Fruit fly (Drosophila melanogaster) whole organism, embryonic: ENCODE measurements around the gene Lim3.
A peak's percentile ranks its signal among the peaks of the same experiment; 100 is the strongest.

Source experiments
- Atf6 ChIP-seq: fragments of 200-800 bp; sonication (Bioruptor generic); IDR thresholded peaks from 2 replicates; pipeline ENCODE4 v1.3.6; 2022; ENCODE audit warnings: missing biosample characterization, missing genetic modification characterization
- Awh ChIP-seq: fragments of 200-800 bp; sonication (Bioruptor generic); IDR thresholded peaks from 2 replicates; pipeline ENCODE4, ENCODE4 v1.3.6; 2022; ENCODE audit warnings: missing biosample characterization, missing genetic modification characterization
- CG11696 ChIP-seq: fragments of 200-800 bp; sonication (Bioruptor generic); IDR thresholded peaks from 2 replicates; pipeline ENCODE4 v1.3.6; 2022; ENCODE audit warnings: missing biosample characterization, missing genetic modification characterization
- CG12299 ChIP-seq: fragments of 200-800 bp; sonication (Bioruptor generic); optimal IDR thresholded peaks from 2 replicates; lab custom pipeline; 2018; ENCODE audit warnings: missing biosample characterization, mild to moderate bottlenecking, missing genetic modification characterization
- CG1233 ChIP-seq: fragments of 200-800 bp; sonication (Bioruptor generic); optimal IDR thresholded peaks from 4 replicates; lab custom pipeline; 2018; ENCODE audit warnings: missing biosample characterization, mild to moderate bottlenecking, missing genetic modification characterization
- CG1529 ChIP-seq: fragments of 200-800 bp; sonication (Bioruptor generic); optimal IDR thresholded peaks from 3 replicates; lab custom pipeline; 2018; ENCODE audit warnings: missing biosample characterization, missing genetic modification characterization
- CG18262 ChIP-seq: fragments of 200-800 bp; optimal IDR thresholded peaks from 3 replicates; lab custom pipeline; 2019; ENCODE audit warnings: missing biosample characterization, mild to moderate bottlenecking, missing genetic modification characterization, moderate library complexity
- CG2875 ChIP-seq: fragments of 200-800 bp; sonication (Bioruptor generic); optimal IDR thresholded peaks from 2 replicates; lab custom pipeline; 2017; ENCODE audit warnings: missing biosample characterization, mild to moderate bottlenecking, missing genetic modification characterization, missing genetic modification reagents
- CG2889 ChIP-seq: fragments of 200-800 bp; sonication (Bioruptor generic); IDR thresholded peaks from 3 replicates; pipeline ENCODE4 v1.3.6; 2022; ENCODE audit warnings: missing biosample characterization, missing genetic modification characterization
- CG3065 ChIP-seq: fragments of 200-800 bp; sonication (Bioruptor generic); optimal IDR thresholded peaks from 2 replicates; lab custom pipeline; 2016; ENCODE audit warnings: missing biosample characterization, missing genetic modification characterization
- CG3163 ChIP-seq: fragments of 200-800 bp; sonication (Bioruptor generic); optimal IDR thresholded peaks from 3 replicates; lab custom pipeline; 2016; ENCODE audit warnings: missing biosample characterization, missing genetic modification characterization
- CG3281 ChIP-seq: fragments of 200-800 bp; sonication (Bioruptor generic); optimal IDR thresholded peaks from 3 replicates; lab custom pipeline; 2017; ENCODE audit warnings: missing biosample characterization, mild to moderate bottlenecking, missing genetic modification characterization
- CG34376 ChIP-seq: fragments of 200-800 bp; sonication (Bioruptor generic); optimal IDR thresholded peaks from 2 replicates; lab custom pipeline; 2018; ENCODE audit warnings: missing biosample characterization, mild to moderate bottlenecking, missing genetic modification characterization
- CG3726 ChIP-seq: fragments of 200-800 bp; sonication (Bioruptor generic); IDR thresholded peaks from 3 replicates; pipeline ENCODE4, ENCODE4 v1.3.6; 2022; ENCODE audit warnings: missing biosample characterization, missing genetic modification characterization
- CG4328 ChIP-seq: fragments of 200-800 bp; sonication (Bioruptor generic); optimal IDR thresholded peaks from 3 replicates; lab custom pipeline; 2017; ENCODE audit warnings: missing biosample characterization, missing genetic modification reagents, missing genetic modification characterization
- CG4424 ChIP-seq: fragments of 200-800 bp; sonication (Bioruptor generic); optimal IDR thresholded peaks from 3 replicates; lab custom pipeline; 2016; ENCODE audit warnings: missing biosample characterization, missing genetic modification characterization
- CG4730 ChIP-seq: fragments of 200-800 bp; sonication (Bioruptor generic); IDR thresholded peaks from 2 replicates; pipeline ENCODE4 v1.3.6; 2022; ENCODE audit warnings: missing biosample characterization, missing genetic modification characterization
- CG6272 ChIP-seq: fragments of 200-800 bp; sonication (Bioruptor generic); IDR thresholded peaks from 2 replicates; pipeline ENCODE4 v1.3.6; 2022; ENCODE audit warnings: missing biosample characterization, missing genetic modification characterization
- CG6654 ChIP-seq: fragments of 200-800 bp; sonication (Bioruptor generic); optimal IDR thresholded peaks from 2 replicates; lab custom pipeline; 2017; ENCODE audit warnings: missing biosample characterization, mild to moderate bottlenecking, missing genetic modification characterization
- CG7928 ChIP-seq: fragments of 200-800 bp; sonication (Bioruptor generic); optimal IDR thresholded peaks from 2 replicates; lab custom pipeline; 2017; ENCODE audit warnings: missing biosample characterization, mild to moderate bottlenecking, missing genetic modification characterization
- Dek ChIP-seq: fragments of 200-800 bp; sonication (Bioruptor generic); optimal IDR thresholded peaks from 3 replicates; lab custom pipeline; 2019; ENCODE audit warnings: missing biosample characterization, mild to moderate bottlenecking, missing genetic modification characterization, moderate library complexity
- Elba2 ChIP-seq: fragments of 200-800 bp; sonication (Bioruptor generic); optimal IDR thresholded peaks from 3 replicates; lab custom pipeline; 2016; ENCODE audit warnings: missing biosample characterization, missing genetic modification characterization
- Ets97D ChIP-seq: fragments of 200-800 bp; sonication (Bioruptor generic); optimal IDR thresholded peaks from 3 replicates; lab custom pipeline; 2016; ENCODE audit warnings: missing biosample characterization, missing genetic modification characterization
- H2.0 ChIP-seq: fragments of 200-800 bp; sonication (Bioruptor generic); IDR thresholded peaks from 2 replicates; pipeline ENCODE4 v1.3.6; 2022; ENCODE audit warnings: missing biosample characterization, missing genetic modification characterization
- HHEX ChIP-seq: fragments of 200-800 bp; sonication (Bioruptor generic); optimal IDR thresholded peaks from 3 replicates; lab custom pipeline; 2017; ENCODE audit warnings: missing biosample characterization, mild to moderate bottlenecking, missing genetic modification characterization, missing genetic modification reagents
- HLHmδ ChIP-seq: fragments of 200-800 bp; sonication (Bioruptor generic); optimal IDR thresholded peaks from 2 replicates; lab custom pipeline; 2018; ENCODE audit warnings: missing biosample characterization, mild to moderate bottlenecking, missing genetic modification characterization, moderate library complexity
- Hr3 ChIP-seq: fragments of 200-800 bp; sonication (Bioruptor generic); optimal IDR thresholded peaks from 3 replicates; lab custom pipeline; 2016; ENCODE audit warnings: missing biosample characterization, missing genetic modification characterization
- Lpt ChIP-seq: fragments of >200 bp; optimal IDR thresholded peaks from 2 replicates; lab custom pipeline; 2018; ENCODE audit warnings: missing biosample characterization, missing genetic modification characterization
- Mes4 ChIP-seq: fragments of 200-800 bp; sonication (Bioruptor generic); optimal IDR thresholded peaks from 2 replicates; lab custom pipeline; 2016; ENCODE audit warnings: missing biosample characterization, missing genetic modification characterization
- PHDP ChIP-seq: fragments of 200-800 bp; sonication (Bioruptor generic); optimal IDR thresholded peaks from 3 replicates; lab custom pipeline; 2018; ENCODE audit warnings: missing biosample characterization, mild to moderate bottlenecking, missing genetic modification characterization, moderate library complexity
- Sox100B ChIP-seq: fragments of 200-800 bp; sonication (Bioruptor generic); optimal IDR thresholded peaks from 3 replicates; lab custom pipeline; 2018; ENCODE audit warnings: missing biosample characterization, mild to moderate bottlenecking, missing genetic modification characterization
- Sry-δ ChIP-seq: fragments of 200-800 bp; sonication (Bioruptor generic); optimal IDR thresholded peaks from 2 replicates; lab custom pipeline; 2016; ENCODE audit warnings: missing biosample characterization, missing genetic modification characterization
- Ssrp ChIP-seq: fragments of 200-800 bp; sonication (Bioruptor generic); optimal IDR thresholded peaks from 2 replicates; lab custom pipeline; 2018; ENCODE audit warnings: missing biosample characterization, mild to moderate bottlenecking, missing genetic modification characterization, moderate library complexity
- ab ChIP-seq: fragments of 200-800 bp; sonication (Bioruptor generic); optimal IDR thresholded peaks from 2 replicates; lab custom pipeline; 2016; ENCODE audit warnings: missing biosample characterization, missing genetic modification characterization
- ara ChIP-seq: fragments of 200-800 bp; sonication (Bioruptor generic); IDR thresholded peaks from 2 replicates; pipeline ENCODE4 v1.3.6; 2022; ENCODE audit warnings: missing biosample characterization, missing genetic modification characterization
- az2 ChIP-seq: fragments of 200-800 bp; sonication (Bioruptor generic); optimal IDR thresholded peaks from 3 replicates; lab custom pipeline; 2016; ENCODE audit warnings: missing biosample characterization, missing genetic modification characterization
- bbx ChIP-seq: fragments of 200-800 bp; sonication (Bioruptor generic); IDR thresholded peaks from 2 replicates; pipeline ENCODE4 v1.3.6; 2022; ENCODE audit warnings: missing biosample characterization, missing genetic modification characterization; ENCODE audit not compliant: partially characterized antibody
- bigmax ChIP-seq: fragments of 200-800 bp; sonication (Bioruptor generic); optimal IDR thresholded peaks from 2 replicates; lab custom pipeline; 2018; ENCODE audit warnings: missing biosample characterization, mild to moderate bottlenecking, missing genetic modification characterization
- da ChIP-seq: fragments of 200-800 bp; sonication (Bioruptor generic); optimal IDR thresholded peaks from 2 replicates; lab custom pipeline; 2016; ENCODE audit warnings: missing biosample characterization, missing genetic modification characterization
- dysf ChIP-seq: fragments of 200-800 bp; sonication (Bioruptor generic); IDR thresholded peaks from 3 replicates; pipeline ENCODE4 v1.3.6; 2022; ENCODE audit warnings: missing biosample characterization, missing genetic modification characterization
- esg ChIP-seq: fragments of 200-800 bp; sonication (Bioruptor generic); conservative IDR thresholded peaks from 2 replicates; pipeline ENCODE4 v1.3.6; 2022; ENCODE audit warnings: missing biosample characterization, missing genetic modification characterization
- exex ChIP-seq: fragments of 200-800 bp; sonication (Bioruptor generic); optimal IDR thresholded peaks from 4 replicates; lab custom pipeline; 2018; ENCODE audit warnings: missing biosample characterization, mild to moderate bottlenecking, missing genetic modification characterization, moderate library complexity
- ftz-f1 ChIP-seq: fragments of 200-800 bp; sonication (Bioruptor generic); optimal IDR thresholded peaks from 2 replicates; lab custom pipeline; 2016; ENCODE audit warnings: missing biosample characterization, missing genetic modification characterization
- hb ChIP-seq: fragments of 200-800 bp; sonication (Bioruptor generic); IDR thresholded peaks from 3 replicates; pipeline ENCODE4 v1.3.6; 2022; ENCODE audit warnings: missing biosample characterization, missing genetic modification characterization; ENCODE audit not compliant: partially characterized antibody
- ind ChIP-seq: fragments of 200-800 bp; sonication (Bioruptor generic); optimal IDR thresholded peaks from 3 replicates; lab custom pipeline; 2016; ENCODE audit warnings: missing biosample characterization, missing genetic modification characterization
- mirr ChIP-seq: fragments of 200-800 bp; sonication (Bioruptor generic); optimal IDR thresholded peaks from 3 replicates; lab custom pipeline; 2018; ENCODE audit warnings: missing biosample characterization, mild to moderate bottlenecking, missing genetic modification characterization
- mld ChIP-seq: fragments of 200-800 bp; sonication (Bioruptor generic); IDR thresholded peaks from 3 replicates; pipeline ENCODE4 v1.3.6; 2022; ENCODE audit warnings: missing biosample characterization, missing genetic modification characterization; ENCODE audit not compliant: partially characterized antibody
- p53 ChIP-seq: fragments of 200-800 bp; sonication (Bioruptor generic); optimal IDR thresholded peaks from 2 replicates; lab custom pipeline; 2016; ENCODE audit warnings: missing biosample characterization, missing genetic modification characterization
- pho ChIP-seq: fragments of 200-800 bp; sonication (Bioruptor generic); optimal IDR thresholded peaks from 2 replicates; lab custom pipeline; 2016; ENCODE audit warnings: missing biosample characterization, missing genetic modification characterization
- pros ChIP-seq: fragments of 200-800 bp; sonication (Bioruptor generic); optimal IDR thresholded peaks from 3 replicates; lab custom pipeline; 2019; ENCODE audit warnings: missing biosample characterization, mild to moderate bottlenecking, missing genetic modification characterization, moderate library complexity
- ranshi ChIP-seq: fragments of 200-800 bp; sonication (Bioruptor generic); IDR thresholded peaks from 2 replicates; pipeline ENCODE4 v1.3.6; 2022; ENCODE audit warnings: missing biosample characterization, missing genetic modification characterization
- usp ChIP-seq: fragments of >200 bp; optimal IDR thresholded peaks from 2 replicates; lab custom pipeline; 2017; ENCODE audit warnings: missing biosample characterization, missing genetic modification characterization

Lim3 gene

dm6 chr2L:19058916-19059315, 49.3 kb downstream of the Lim3 start, which contains the start of gene Phlpp (continued):
- TF ChIP-seq CG2875 (GFP tag; lab: Kevin White, UChicago) (peak; percentile 23), bigmax (no peak), mld (GFP tag; lab: Robert Waterston, UW) (no peak), dysf (GFP tag; lab: Robert Waterston, UW) (peak; percentile 69), da (GFP tag; lab: Kevin White, UChicago) (no peak), CG4328 (GFP tag; lab: Kevin White, UChicago) (no peak), CG3726 (GFP tag; lab: Robert Waterston, UW) (no peak), ranshi (GFP tag; lab: Robert Waterston, UW) (peak; percentile 66), Awh (GFP tag; lab: Robert Waterston, UW) (0 out of 2 replicates have a peak, but pooled peaks have one; percentile 51), ara (GFP tag; lab: Robert Waterston, UW) (peak; percentile 75; the same call in 1 of the 2 replicates), CG18262 (tag; lab: Kevin White, UChicago) (peak; percentile 83), PHDP (tag; lab: Kevin White, UChicago) (no peak), CG6272 (peak; percentile 41; the same call in 1 of the 2 replicates), Sry-δ (GFP tag; lab: Kevin White, UChicago) (no peak), CG7928 (GFP tag; lab: Kevin White, UChicago) (no peak), esg (GFP tag; lab: Robert Waterston, UW) (peak; percentile 45), Atf6 (GFP tag; lab: Robert Waterston, UW) (no peak), bbx (GFP tag; lab: Robert Waterston, UW) (no peak), CG4424 (GFP tag; lab: Kevin White, UChicago) (peak; percentile 72), usp (GFP tag; lab: Kevin White, UChicago) (no peak), CG12299 (no peak), HLHmδ (GFP tag; lab: Kevin White, UChicago) (no peak), CG2889 (GFP tag; lab: Robert Waterston, UW) (no peak), Elba2 (peak; percentile 18), Ssrp (tag; lab: Kevin White, UChicago) (peak; percentile 56), H2.0 (GFP tag; lab: Robert Waterston, UW) (peak; percentile 54; the same call in 1 of the 2 replicates), pros (GFP tag; lab: Kevin White, UChicago) (peak; percentile 45), exex (no peak), hb (GFP tag; lab: Robert Waterston, UW) (no peak), CG1529 (GFP tag; lab: Kevin White, UChicago) (no peak), ftz-f1 (GFP tag; lab: Kevin White, UChicago) (no peak), pho (GFP tag; lab: Kevin White, UChicago) (no peak), Dek (tag; lab: Kevin White, UChicago) (no peak), CG3163 (GFP tag; lab: Kevin White, UChicago) (peak; percentile 49), CG6654 (GFP tag; lab: Kevin White, UChicago) (no peak), Mes4 (no peak), HHEX (peak; percentile 8), CG11696 (GFP tag; lab: Robert Waterston, UW) (no peak), CG34376 (GFP tag; lab: Kevin White, UChicago) (no peak), ab (GFP tag; lab: Kevin White, UChicago) (no peak), ind (GFP tag; lab: Kevin White, UChicago) (peak; percentile 57), CG1233 (GFP tag; lab: Kevin White, UChicago) (peak; percentile 31), Hr3 (GFP tag; lab: Kevin White, UChicago) (peak; percentile 4), Ets97D (no peak), mirr (GFP tag; lab: Kevin White, UChicago) (no peak), CG4730 (GFP tag; lab: Robert Waterston, UW) (peak; percentile 47; the same call in 1 of the 2 replicates), CG3281 (GFP tag; lab: Kevin White, UChicago) (no peak), az2 (GFP tag; lab: Kevin White, UChicago) (peak; percentile 36), p53 (GFP tag; lab: Kevin White, UChicago) (no peak), Sox100B (GFP tag; lab: Kevin White, UChicago) (no peak), Lpt (GFP tag; lab: Kevin White, UChicago) (no peak), CG3065 (GFP tag; lab: Kevin White, UChicago) (no peak)
